Worm (Caenorhabditis elegans) whole organism, early embryonic: ENCODE measurements around the gene srbc-36.

ENCODE experiments used
- F13C5.2 ChIP-seq: sonication (generic microtip); optimal IDR thresholded peaks from 2 replicates; lab custom pipeline; 2017; ENCODE audit warnings: mild to moderate bottlenecking, missing genetic modification characterization, inconsistent platforms, missing compliant biosample characterization
- aly-1 ChIP-seq: sonication (generic microtip); optimal IDR thresholded peaks from 2 replicates; lab custom pipeline; 2016; ENCODE audit warnings: missing genetic modification characterization, missing compliant biosample characterization
- ama-1 ChIP-seq: fragments of 150-350 bp; optimal IDR thresholded peaks from 2 replicates; lab custom pipeline; 2014
- ceh-13 ChIP-seq: fragments of 200-800 bp; sonication (Bioruptor generic); optimal IDR thresholded peaks from 2 replicates; lab custom pipeline; 2018; ENCODE audit warnings: mild to moderate bottlenecking, missing genetic modification characterization, missing compliant biosample characterization
- ceh-36 ChIP-seq: sonication (generic microtip); optimal IDR thresholded peaks from 2 replicates; lab custom pipeline; 2016; ENCODE audit warnings: missing genetic modification characterization, inconsistent platforms, missing compliant biosample characterization
- flt-1 ChIP-seq: fragments of 200-800 bp; sonication (Bioruptor generic); IDR thresholded peaks from 2 replicates; pipeline ENCODE4 v1.3.6; 2022; ENCODE audit warnings: missing genetic modification characterization, missing compliant biosample characterization
- hmbx-1 ChIP-seq: sonication (generic microtip); optimal IDR thresholded peaks from 2 replicates; lab custom pipeline; 2016; ENCODE audit warnings: mild to moderate bottlenecking, missing genetic modification characterization, missing compliant biosample characterization
- hnd-1 ChIP-seq: sonication (generic microtip); optimal IDR thresholded peaks from 2 replicates; lab custom pipeline; 2016; ENCODE audit warnings: missing genetic modification characterization, missing compliant biosample characterization
- pes-1 ChIP-seq: fragments of 200-800 bp; sonication (Bioruptor generic); IDR thresholded peaks from 2 replicates; pipeline ENCODE4 v1.3.6; 2022; ENCODE audit warnings: missing genetic modification reagents, missing genetic modification characterization, missing compliant biosample characterization
- tbx-11 ChIP-seq: fragments of 200-800 bp; sonication (Bioruptor generic); IDR thresholded peaks from 2 replicates; pipeline ENCODE4 v1.3.6; 2022; ENCODE audit warnings: missing genetic modification characterization, missing compliant biosample characterization
- tbx-37 ChIP-seq: fragments of 200-800 bp; sonication (Bioruptor generic); conservative IDR thresholded peaks from 2 replicates; pipeline ENCODE4 v1.3.6; 2022; ENCODE audit warnings: missing genetic modification reagents, missing genetic modification characterization, missing compliant biosample characterization

- no peak for TF ChIP-seq ama-1
- TF ChIP-seq tbx-11 = no peak
- TF ChIP-seq ceh-36 (tag; lab: Kevin White, UChicago) = no peak
- TF ChIP-seq tbx-37 (GFP tag; lab: Robert Waterston, UW) = no peak
- TF ChIP-seq aly-1 (tag; lab: Kevin White, UChicago) = no peak
- TF ChIP-seq pes-1 (GFP tag; lab: Robert Waterston, UW) = no peak
- TF ChIP-seq flt-1 (GFP tag; lab: Robert Waterston, UW) = no peak
- no peak for TF ChIP-seq hmbx-1 (tag; lab: Kevin White, UChicago)
- TF ChIP-seq ceh-13 (GFP tag; lab: Kevin White, UChicago) = no peak
- TF ChIP-seq hnd-1 (tag; lab: Kevin White, UChicago) = no peak
- TF ChIP-seq F13C5.2 (tag; lab: Kevin White, UChicago) = no peak
These were observed 17.4 kb upstream of the srbc-36 start, which contains the start of gene str-225 for ce11 chrV:3507691-3508090.
